Fruit fly (Drosophila melanogaster): ENCODE data around the gene CG14143.
A peak's percentile ranks its signal among the peaks of the same experiment; 100 is the strongest.

dm6 chr3L:11089805-11090440 is 44.9 kb upstream of the CG14143 start:
- TF ChIP-seq CG6683 (GFP tag; optimal IDR thresholded peaks at IDR 0.05) (peak; percentile 82), CoRest (tag; optimal IDR thresholded peaks at IDR 0.05) (peak; percentile 95), CG17612 (GFP tag; IDR thresholded peaks at IDR 0.05) (peak; percentile 31; the same call in 1 of the 2 replicates)

Data from whole organism, embryonic.